Worm (Caenorhabditis elegans): ENCODE results near the gene cpt-6.

cpt-6 gene

DNA sequence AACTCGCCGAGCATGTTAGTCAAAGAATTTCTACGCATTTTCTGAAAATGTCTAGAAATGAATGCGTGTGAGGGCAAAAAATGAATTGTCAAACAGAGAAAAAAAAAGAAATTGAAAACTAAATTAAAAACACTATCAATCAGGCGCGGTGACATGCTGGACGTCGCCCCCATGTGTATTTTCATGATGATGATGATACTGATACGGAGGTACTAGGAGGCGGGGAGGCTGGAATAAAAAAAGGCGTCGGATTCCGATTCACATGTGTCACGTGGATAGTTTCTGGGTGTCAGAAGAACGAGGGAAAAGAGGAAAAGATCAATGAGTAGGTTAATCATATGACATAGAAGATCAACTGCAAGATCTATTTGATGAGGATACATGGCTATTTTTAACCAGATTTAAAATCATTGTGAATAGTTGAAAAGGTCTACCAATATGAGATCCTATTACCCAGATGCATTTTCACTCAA is 11.7 kb upstream of the cpt-6 start, which contains the start of gene W01A11.7:
W01A11.7 (minus strand) TSS at position 51 of the 473 bp plus-strand sequence.
- TF ChIP-seq F49E8.2 (tag; optimal IDR thresholded peaks at IDR 0.05; ENCODE audit: insufficient read depth) (no peak), F57C9.4 (tag; optimal IDR thresholded peaks at IDR 0.05) (no peak), sptf-2 (GFP tag; optimal IDR thresholded peaks at IDR 0.05) (no peak), rec-8 (tag; optimal IDR thresholded peaks at IDR 0.05) (no peak), him-1 (tag; optimal IDR thresholded peaks at IDR 0.05) (no peak), F33H1.4 (GFP tag; IDR thresholded peaks at IDR 0.05) (no peak), nhr-27 (tag; optimal IDR thresholded peaks at IDR 0.05) (no peak), xnd-1 (tag; optimal IDR thresholded peaks at IDR 0.05) (no peak), ztf-26 (tag; optimal IDR thresholded peaks at IDR 0.05) (peak; percentile 17)

DNA sequence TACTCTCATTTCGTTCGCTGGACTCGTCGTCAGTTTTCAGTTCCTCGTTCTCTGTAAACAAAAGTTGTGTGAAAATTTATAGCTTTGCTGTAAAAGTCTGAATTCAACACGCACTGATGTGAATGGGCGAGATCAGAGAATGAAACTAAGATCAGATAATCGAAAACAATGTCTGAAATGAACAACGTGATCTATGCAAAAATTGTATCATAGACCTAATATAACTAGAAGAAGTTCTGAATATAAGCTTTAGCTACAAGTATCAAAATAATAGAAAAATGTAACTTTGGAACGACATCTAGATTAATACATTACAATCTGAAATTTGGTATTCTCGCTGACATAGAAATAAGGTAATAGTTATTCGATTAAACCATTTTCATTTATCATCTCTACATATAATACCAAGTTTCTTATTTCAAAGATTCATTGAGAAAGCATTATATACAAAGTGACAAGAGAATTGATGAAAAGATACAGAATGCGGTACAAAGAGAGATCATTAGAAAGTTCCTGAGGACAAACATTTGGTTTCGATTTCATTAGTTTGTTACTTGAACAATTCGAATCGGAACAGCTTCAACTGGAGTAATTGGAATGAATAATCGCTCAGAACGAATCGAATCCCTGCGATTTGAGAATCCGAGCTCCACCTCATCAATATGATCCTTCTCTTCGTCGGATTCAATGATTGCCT is 10.6 kb upstream of the cpt-6 start, which contains the start of gene moc-2:
moc-2 (minus strand) TSS at position 51 of the 697 bp plus-strand sequence.
- no peak for TF ChIP-seq madf-3 (GFP tag; IDR thresholded peaks at IDR 0.05)
- no peak for TF ChIP-seq attf-3 (GFP tag; conservative IDR thresholded peaks at IDR 0.05)
- no peak for TF ChIP-seq akir-1 (GFP tag; optimal IDR thresholded peaks at IDR 0.05)
- TF ChIP-seq sptf-2 (GFP tag; optimal IDR thresholded peaks at IDR 0.05), result no peak
- no peak for TF ChIP-seq ceh-91 (GFP tag; IDR thresholded peaks at IDR 0.05)
- TF ChIP-seq attf-5 (GFP tag; optimal IDR thresholded peaks at IDR 0.05), result no peak
- TF ChIP-seq C06A6.2 (GFP tag; conservative IDR thresholded peaks at IDR 0.05), result no peak
- no peak for TF ChIP-seq dox-1 (GFP tag; IDR thresholded peaks at IDR 0.05)
- TF ChIP-seq athp-1 (tag; optimal IDR thresholded peaks at IDR 0.05), result no peak
- no peak for TF ChIP-seq ztf-6 (GFP tag; IDR thresholded peaks at IDR 0.05)
- TF ChIP-seq lin-35 (GFP tag; optimal IDR thresholded peaks at IDR 0.05), result no peak
- no peak for TF ChIP-seq die-1 (tag; optimal IDR thresholded peaks at IDR 0.05)

- TF ChIP-seq ztf-6 (GFP tag; IDR thresholded peaks at IDR 0.05) (no peak), nhr-80 (tag; optimal IDR thresholded peaks at IDR 0.05) (peak; percentile 2)
These were observed 9.4 kb upstream of the cpt-6 start for ce11 chrV:6503158-6503557.

ce11 chrV:6498903-6499302 is 5.2 kb upstream of the cpt-6 start, which contains the start of gene W01A11.1:
Gene W01A11.1, plus strand, starts transcription at chrV:6499224.
- TF ChIP-seq nhr-80 (tag; optimal IDR thresholded peaks at IDR 0.05) (peak; percentile 23), T26A5.8 (tag; optimal IDR thresholded peaks at IDR 0.05) (no peak)

ce11 chrV:6498441-6498840 is 4.7 kb upstream of the cpt-6 start:
- no peak for TF ChIP-seq nhr-27 (tag; optimal IDR thresholded peaks at IDR 0.05)
- no peak for TF ChIP-seq hlh-26 (GFP tag; conservative IDR thresholded peaks at IDR 0.05)
- no peak for TF ChIP-seq F49E8.2 (tag; optimal IDR thresholded peaks at IDR 0.05; ENCODE audit: insufficient read depth)
- TF ChIP-seq T26A5.8 (tag; optimal IDR thresholded peaks at IDR 0.05), result no peak
- TF ChIP-seq F23B12.7 (tag; optimal IDR thresholded peaks at IDR 0.05; ENCODE audit: insufficient read depth), result no peak
- TF ChIP-seq madf-6 (GFP tag; IDR thresholded peaks at IDR 0.05), result peak; percentile 8; the same call in 1 of the 2 replicates

- TF ChIP-seq aptf-3 (GFP tag; IDR thresholded peaks at IDR 0.05) (no peak), ztf-22 (GFP tag; optimal IDR thresholded peaks at IDR 0.05) (no peak), attf-5 (GFP tag; optimal IDR thresholded peaks at IDR 0.05) (no peak), nfya-2 (GFP tag; IDR thresholded peaks at IDR 0.05) (no peak), him-1 (tag; optimal IDR thresholded peaks at IDR 0.05) (peak; percentile 18), C06A6.2 (GFP tag; conservative IDR thresholded peaks at IDR 0.05) (no peak), ceh-27 (GFP tag; optimal IDR thresholded peaks at IDR 0.05) (no peak), rec-8 (tag; optimal IDR thresholded peaks at IDR 0.05) (no peak), ceh-91 (GFP tag; IDR thresholded peaks at IDR 0.05) (peak; percentile 67), tlf-1 (GFP tag; optimal IDR thresholded peaks at IDR 0.05) (no peak), F49E8.2 (tag; optimal IDR thresholded peaks at IDR 0.05; ENCODE audit: insufficient read depth) (no peak), snpc-1.1 (tag; optimal IDR thresholded peaks at IDR 0.05; ENCODE audit: insufficient read depth) (no peak), ztf-3 (GFP tag; optimal IDR thresholded peaks at IDR 0.05) (no peak), egl-44 (GFP tag; IDR thresholded peaks at IDR 0.05) (no peak), egrh-3 (GFP tag; IDR thresholded peaks at IDR 0.05) (no peak), cebp-1 (GFP tag; IDR thresholded peaks at IDR 0.05) (no peak), cebp-1 (tag; optimal IDR thresholded peaks at IDR 0.05) (no peak)
These were observed 3.0 kb upstream of the cpt-6 start, which contains the start of gene dgtr-1 for ce11 chrV:6496611-6497158. Gene dgtr-1, plus strand, starts transcription at chrV:6497108.
